Worm (Caenorhabditis elegans) whole organism, L3 larva: ENCODE results near the gene K10H10.5.

Source experiments
- R02D3.7 ChIP-seq: fragments of 150-350 bp; optimal IDR thresholded peaks from 2 replicates; lab custom pipeline; 2014; ENCODE audit warnings: missing biosample characterization, missing genetic modification characterization
- aly-2 ChIP-seq: fragments of 150-350 bp; optimal IDR thresholded peaks from 2 replicates; lab custom pipeline; 2014; ENCODE audit warnings: missing biosample characterization, missing genetic modification characterization
- elt-3 ChIP-seq, 3 experiments: fragments of 150-350 bp in 1 of 3; sonication (generic microtip) in 2 of 3; optimal IDR thresholded peaks; 2 replicates in 2 of 3; 4 replicates in 1 of 3; lab custom pipeline; 2014 to 2017; ENCODE audit warnings: missing biosample characterization in 3 of 3, missing genetic modification characterization in 3 of 3
- fos-1 ChIP-seq: fragments of 150-350 bp; optimal IDR thresholded peaks from 2 replicates; lab custom pipeline; 2014; ENCODE audit warnings: missing biosample characterization, missing genetic modification characterization
- lin-39 ChIP-seq: fragments of 150-350 bp; optimal IDR thresholded peaks from 2 replicates; lab custom pipeline; 2018; ENCODE audit warnings: missing biosample characterization, missing genetic modification reagents, missing genetic modification characterization
- lsy-12 ChIP-seq: sonication (generic microtip); optimal IDR thresholded peaks from 2 replicates; lab custom pipeline; 2016; ENCODE audit warnings: mild to moderate bottlenecking, missing genetic modification characterization, missing compliant biosample characterization
- pha-4 ChIP-seq: fragments of 150-350 bp; optimal IDR thresholded peaks from 2 replicates; lab custom pipeline; 2014; ENCODE audit warnings: missing biosample characterization, missing genetic modification reagents, missing genetic modification characterization
- snpc-4 ChIP-seq: fragments of 150-350 bp; optimal IDR thresholded peaks from 2 replicates; lab custom pipeline; 2014; ENCODE audit warnings: missing biosample characterization, missing genetic modification characterization
- tbx-2 ChIP-seq: sonication (generic microtip); optimal IDR thresholded peaks from 2 replicates; lab custom pipeline; 2016; ENCODE audit warnings: mild to moderate bottlenecking, missing genetic modification characterization, missing compliant biosample characterization

DNA sequence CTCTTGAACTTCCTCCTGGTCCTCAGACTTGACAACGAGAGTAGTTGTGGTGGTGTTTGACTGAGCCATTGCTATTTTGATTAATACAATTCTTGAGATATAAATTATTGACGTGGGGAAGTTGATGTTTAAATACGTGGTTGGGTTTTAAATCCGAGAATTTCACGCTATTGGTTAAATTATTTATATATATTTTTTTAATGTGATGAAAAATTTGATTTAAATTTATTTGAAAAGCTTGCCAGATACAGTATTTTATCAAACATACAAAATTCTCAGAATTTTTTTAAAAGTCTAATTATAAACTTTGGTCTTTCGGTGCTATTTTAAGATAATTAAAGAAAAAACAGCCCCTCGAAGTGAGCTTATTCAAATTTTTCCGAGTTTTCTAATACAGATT lies 6.0 kb downstream of the K10H10.5 start, which contains the start of the genes K10H10.7 and K10H10.10:
- no peak for TF ChIP-seq snpc-4 (tag; lab: Kevin White, UChicago)
- TF ChIP-seq elt-3 (tag; optimal IDR thresholded peaks at IDR 0.05; lab: Kevin White, UChicago), result no peak
- no peak for TF ChIP-seq pha-4 (tag; lab: Kevin White, UChicago)
- TF ChIP-seq lsy-12, result no peak
- no peak for TF ChIP-seq fos-1 (tag; lab: Kevin White, UChicago)
- TF ChIP-seq aly-2 (tag; lab: Kevin White, UChicago), result no peak
- no peak for TF ChIP-seq tbx-2 (tag; lab: Kevin White, UChicago)
- TF ChIP-seq lin-39 (tag; lab: Kevin White, UChicago), result no peak
- TF ChIP-seq R02D3.7 (tag; lab: Kevin White, UChicago), result no peak
